Fruit fly (Drosophila melanogaster) whole organism, embryonic: ENCODE measurements around the gene CG1213.

Experiments used
- Adf1 ChIP-seq: fragments of 200-800 bp; sonication (Bioruptor generic); IDR thresholded peaks from 2 replicates; pipeline ENCODE4 v1.3.6; 2022; ENCODE audit warnings: missing biosample characterization, missing genetic modification characterization
- Aef1 ChIP-seq: fragments of 200-800 bp; sonication (Bioruptor generic); IDR thresholded peaks from 3 replicates; pipeline ENCODE4 v1.3.6; 2022; ENCODE audit warnings: missing biosample characterization, missing genetic modification characterization
- CG10209 ChIP-seq: fragments of 200-800 bp; sonication (Bioruptor generic); optimal IDR thresholded peaks from 3 replicates; lab custom pipeline; 2017; ENCODE audit warnings: missing biosample characterization, mild to moderate bottlenecking, missing genetic modification characterization, missing genetic modification reagents
- CG10267 ChIP-seq: fragments of 200-800 bp; sonication (Bioruptor generic); optimal IDR thresholded peaks from 2 replicates; lab custom pipeline; 2018; ENCODE audit warnings: missing biosample characterization, mild to moderate bottlenecking, missing genetic modification characterization, moderate library complexity
- CG12391 ChIP-seq: fragments of 200-800 bp; sonication (Bioruptor generic); optimal IDR thresholded peaks from 3 replicates; lab custom pipeline; 2018; ENCODE audit warnings: missing biosample characterization, mild to moderate bottlenecking, missing genetic modification characterization, moderate library complexity
- CG14710 ChIP-seq: fragments of 200-800 bp; sonication (Bioruptor generic); optimal IDR thresholded peaks from 3 replicates; lab custom pipeline; 2019; ENCODE audit warnings: missing biosample characterization, mild to moderate bottlenecking, missing genetic modification characterization, moderate library complexity
- CG14860 ChIP-seq: fragments of 200-800 bp; sonication (Bioruptor generic); IDR thresholded peaks from 3 replicates; pipeline ENCODE4 v1.3.6; 2022; ENCODE audit warnings: missing biosample characterization, missing genetic modification characterization; ENCODE audit not compliant: partially characterized antibody
- CG15514 ChIP-seq: fragments of 200-800 bp; sonication (Bioruptor generic); optimal IDR thresholded peaks from 3 replicates; lab custom pipeline; 2017; ENCODE audit warnings: missing biosample characterization, missing genetic modification characterization, mild to moderate bottlenecking, moderate library complexity, missing genetic modification reagents
- CG18619 ChIP-seq: fragments of 200-800 bp; sonication (Bioruptor generic); optimal IDR thresholded peaks from 3 replicates; lab custom pipeline; 2017; ENCODE audit warnings: missing biosample characterization, mild to moderate bottlenecking, missing genetic modification characterization
- CG2120 ChIP-seq: fragments of 200-800 bp; sonication (Bioruptor generic); optimal IDR thresholded peaks from 3 replicates; lab custom pipeline; 2016; ENCODE audit warnings: missing biosample characterization, missing genetic modification characterization
- CG2712 ChIP-seq: fragments of 200-800 bp; optimal IDR thresholded peaks from 3 replicates; lab custom pipeline; 2019; ENCODE audit warnings: missing biosample characterization, mild to moderate bottlenecking, missing genetic modification characterization, moderate library complexity
- CG3281 ChIP-seq: fragments of 200-800 bp; sonication (Bioruptor generic); optimal IDR thresholded peaks from 3 replicates; lab custom pipeline; 2017; ENCODE audit warnings: missing biosample characterization, mild to moderate bottlenecking, missing genetic modification characterization
- CG33557 ChIP-seq: fragments of 200-800 bp; sonication (Bioruptor generic); optimal IDR thresholded peaks from 2 replicates; lab custom pipeline; 2019; ENCODE audit warnings: missing biosample characterization, mild to moderate bottlenecking, missing genetic modification characterization, moderate library complexity
- CG4360 ChIP-seq: fragments of 200-800 bp; sonication (Bioruptor generic); IDR thresholded peaks from 2 replicates; pipeline ENCODE4 v1.3.6; 2022; ENCODE audit warnings: missing biosample characterization, missing genetic modification characterization
- CG4424 ChIP-seq: fragments of 200-800 bp; sonication (Bioruptor generic); optimal IDR thresholded peaks from 3 replicates; lab custom pipeline; 2016; ENCODE audit warnings: missing biosample characterization, missing genetic modification characterization
- CG6254 ChIP-seq: fragments of 200-800 bp; sonication (Bioruptor generic); optimal IDR thresholded peaks from 3 replicates; lab custom pipeline; 2017; ENCODE audit warnings: mild to moderate bottlenecking, missing biosample characterization, missing genetic modification reagents, missing genetic modification characterization
- CG6272 ChIP-seq: fragments of 200-800 bp; sonication (Bioruptor generic); IDR thresholded peaks from 2 replicates; pipeline ENCODE4 v1.3.6; 2022; ENCODE audit warnings: missing biosample characterization, missing genetic modification characterization
- CG7839 ChIP-seq: fragments of 200-800 bp; sonication (Bioruptor generic); optimal IDR thresholded peaks from 3 replicates; lab custom pipeline; 2018; ENCODE audit warnings: missing biosample characterization, mild to moderate bottlenecking, missing genetic modification characterization, moderate library complexity
- CG9609 ChIP-seq: fragments of 200-800 bp; sonication (Bioruptor generic); optimal IDR thresholded peaks from 3 replicates; lab custom pipeline; 2016; ENCODE audit warnings: missing biosample characterization, missing genetic modification characterization
- CoRest ChIP-seq: fragments of 200-800 bp; sonication (Bioruptor generic); optimal IDR thresholded peaks from 3 replicates; lab custom pipeline; 2018; ENCODE audit warnings: missing biosample characterization, mild to moderate bottlenecking, missing genetic modification characterization, moderate library complexity
- Dbx ChIP-seq: fragments of 200-800 bp; sonication (Bioruptor generic); IDR thresholded peaks from 3 replicates; pipeline ENCODE4 v1.3.6; 2022; ENCODE audit warnings: missing biosample characterization, missing genetic modification characterization
- E2f1 ChIP-seq: fragments of 200-800 bp; sonication (Bioruptor generic); IDR thresholded peaks from 2 replicates; pipeline ENCODE4 v1.3.6; 2022; ENCODE audit warnings: missing biosample characterization, missing genetic modification characterization
- Ets65A ChIP-seq: fragments of 200-800 bp; sonication (Bioruptor generic); peaks from one replicate; lab custom pipeline; 2016; ENCODE audit warnings: missing biosample characterization, missing genetic modification characterization
- HLH4C ChIP-seq: fragments of 200-800 bp; sonication (Bioruptor generic); IDR thresholded peaks from 3 replicates; pipeline ENCODE4 v1.3.6; 2022; ENCODE audit warnings: missing biosample characterization, missing genetic modification characterization; ENCODE audit not compliant: partially characterized antibody
- Myb ChIP-seq: fragments of 200-800 bp; sonication (Bioruptor generic); optimal IDR thresholded peaks from 2 replicates; lab custom pipeline; 2016; ENCODE audit warnings: missing biosample characterization, missing genetic modification characterization
- Sox102F ChIP-seq: fragments of 200-800 bp; sonication (Bioruptor generic); optimal IDR thresholded peaks from 2 replicates; lab custom pipeline; 2018; ENCODE audit warnings: missing biosample characterization, mild to moderate bottlenecking, missing genetic modification characterization, moderate library complexity
- Xbp1 ChIP-seq: fragments of 200-800 bp; sonication (Bioruptor generic); optimal IDR thresholded peaks from 3 replicates; lab custom pipeline; 2016; ENCODE audit warnings: missing biosample characterization, mild to moderate bottlenecking, missing genetic modification characterization
- abd-A ChIP-seq: fragments of 200-800 bp; sonication (Bioruptor generic); optimal IDR thresholded peaks from 3 replicates; lab custom pipeline; 2019; ENCODE audit warnings: missing biosample characterization, mild to moderate bottlenecking, missing genetic modification characterization, moderate library complexity
- bsh ChIP-seq, 2 experiments: fragments of 200-800 bp; sonication (Bioruptor generic); optimal IDR thresholded peaks; 2 replicates each; lab custom pipeline; 2017 to 2018; ENCODE audit warnings: mild to moderate bottlenecking in 2 of 2, missing biosample characterization in 2 of 2, missing genetic modification characterization in 2 of 2, moderate library complexity in 1 of 2
- ci ChIP-seq: fragments of 200-800 bp; sonication (Bioruptor generic); IDR thresholded peaks from 3 replicates; pipeline ENCODE4 v1.3.6; 2022; ENCODE audit warnings: missing biosample characterization, missing genetic modification characterization
- disco-r ChIP-seq: fragments of 200-800 bp; sonication (Bioruptor generic); optimal IDR thresholded peaks from 2 replicates; lab custom pipeline; 2016; ENCODE audit warnings: missing biosample characterization, missing genetic modification characterization
- exex ChIP-seq: fragments of 200-800 bp; sonication (Bioruptor generic); optimal IDR thresholded peaks from 4 replicates; lab custom pipeline; 2018; ENCODE audit warnings: missing biosample characterization, mild to moderate bottlenecking, missing genetic modification characterization, moderate library complexity
- grn ChIP-seq: fragments of 200-800 bp; sonication (Bioruptor generic); optimal IDR thresholded peaks from 3 replicates; lab custom pipeline; 2017; ENCODE audit warnings: missing biosample characterization, missing genetic modification characterization
- gro ChIP-seq: fragments of 200-800 bp; sonication (Bioruptor generic); optimal IDR thresholded peaks from 2 replicates; lab custom pipeline; 2016; ENCODE audit warnings: missing biosample characterization, missing genetic modification characterization
- ham ChIP-seq: fragments of 200-800 bp; sonication (Bioruptor generic); IDR thresholded peaks from 2 replicates; pipeline ENCODE4 v1.3.6; 2022; ENCODE audit warnings: missing biosample characterization, missing genetic modification characterization
- hth ChIP-seq: fragments of >200 bp; optimal IDR thresholded peaks from 2 replicates; lab custom pipeline; 2017; ENCODE audit warnings: inconsistent platforms
- knrl ChIP-seq: fragments of 200-800 bp; sonication (Bioruptor generic); IDR thresholded peaks from 3 replicates; pipeline ENCODE4 v1.3.6; 2022; ENCODE audit warnings: missing biosample characterization, missing genetic modification characterization; ENCODE audit not compliant: partially characterized antibody
- lmd ChIP-seq: fragments of 200-800 bp; sonication (Bioruptor generic); IDR thresholded peaks from 2 replicates; pipeline ENCODE4 v1.3.6; 2022; ENCODE audit warnings: missing biosample characterization, missing genetic modification characterization
- mirr ChIP-seq: fragments of 200-800 bp; sonication (Bioruptor generic); optimal IDR thresholded peaks from 3 replicates; lab custom pipeline; 2018; ENCODE audit warnings: missing biosample characterization, mild to moderate bottlenecking, missing genetic modification characterization
- mld ChIP-seq: fragments of 200-800 bp; sonication (Bioruptor generic); IDR thresholded peaks from 3 replicates; pipeline ENCODE4 v1.3.6; 2022; ENCODE audit warnings: missing biosample characterization, missing genetic modification characterization; ENCODE audit not compliant: partially characterized antibody
- pum ChIP-seq: fragments of 200-800 bp; sonication (Bioruptor generic); optimal IDR thresholded peaks from 2 replicates; lab custom pipeline; 2016; ENCODE audit warnings: missing biosample characterization, missing genetic modification characterization
- ranshi ChIP-seq: fragments of 200-800 bp; sonication (Bioruptor generic); IDR thresholded peaks from 2 replicates; pipeline ENCODE4 v1.3.6; 2022; ENCODE audit warnings: missing biosample characterization, missing genetic modification characterization
- rib ChIP-seq: fragments of 200-800 bp; sonication (Bioruptor generic); IDR thresholded peaks from 2 replicates; pipeline ENCODE4 v1.3.6; 2022; ENCODE audit warnings: missing biosample characterization, missing genetic modification characterization
- sug ChIP-seq: fragments of 200-800 bp; optimal IDR thresholded peaks from 2 replicates; lab custom pipeline; 2019; ENCODE audit warnings: missing biosample characterization, mild to moderate bottlenecking, missing genetic modification characterization, moderate library complexity
- trh ChIP-seq: fragments of 200-800 bp; sonication (Bioruptor generic); optimal IDR thresholded peaks from 2 replicates; lab custom pipeline; 2016; ENCODE audit warnings: missing biosample characterization, missing genetic modification characterization
- usp ChIP-seq: fragments of >200 bp; optimal IDR thresholded peaks from 2 replicates; lab custom pipeline; 2017; ENCODE audit warnings: missing biosample characterization, missing genetic modification characterization
- wdn ChIP-seq: fragments of 200-800 bp; sonication (Bioruptor generic); IDR thresholded peaks from 2 replicates; pipeline ENCODE4 v1.3.6; 2022; ENCODE audit warnings: missing biosample characterization, missing genetic modification characterization
- wek ChIP-seq: fragments of 200-800 bp; sonication (Bioruptor generic); optimal IDR thresholded peaks from 3 replicates; lab custom pipeline; 2018; ENCODE audit warnings: missing biosample characterization, mild to moderate bottlenecking, missing genetic modification characterization, moderate library complexity

Gene CG1213

dm6 chr3R:5833948-5834504 is 6.9 kb upstream of the CG1213 start (continued):
- no peak for TF ChIP-seq CG12391 (tag; lab: Kevin White, UChicago)
- TF ChIP-seq hth (lab: Kevin White, UChicago) = no peak
- peak; percentile 4 for TF ChIP-seq CoRest (tag; lab: Kevin White, UChicago)
- peak; percentile 25 for TF ChIP-seq CG2120 (GFP tag; lab: Kevin White, UChicago)
- TF ChIP-seq bsh (GFP tag; optimal IDR thresholded peaks at IDR 0.05; lab: Kevin White, UChicago) = peak in 1 of 2 experiments; percentile 78
- TF ChIP-seq Aef1 (GFP tag; lab: Robert Waterston, UW) = 0 out of 3 replicates have a peak, but pooled peaks have one; percentile 37
- no peak for TF ChIP-seq CG33557 (GFP tag; lab: Kevin White, UChicago)
- TF ChIP-seq wdn (GFP tag; lab: Robert Waterston, UW) = no peak
- TF ChIP-seq Sox102F (GFP tag; lab: Kevin White, UChicago) = peak; percentile 42
- TF ChIP-seq CG10267 (tag; lab: Kevin White, UChicago) = no peak
- TF ChIP-seq Ets65A (GFP tag; lab: Kevin White, UChicago) = peak; percentile 85
- TF ChIP-seq gro (GFP tag; lab: Kevin White, UChicago) = no peak

dm6 chr3R:5836536-5836935 is 4.4 kb upstream of the CG1213 start:
- no peak for TF ChIP-seq CG2712 (tag; lab: Kevin White, UChicago)
- TF ChIP-seq Dbx (GFP tag; lab: Robert Waterston, UW) = no peak
- no peak for TF ChIP-seq E2f1 (GFP tag; lab: Robert Waterston, UW)
- no peak for TF ChIP-seq usp (GFP tag; lab: Kevin White, UChicago)
- peak; percentile 68 for TF ChIP-seq mirr (GFP tag; lab: Kevin White, UChicago)
- TF ChIP-seq CG6254 (GFP tag; lab: Kevin White, UChicago) = no peak
- TF ChIP-seq rib (GFP tag; lab: Robert Waterston, UW) = no peak
- no peak for TF ChIP-seq Adf1 (GFP tag; lab: Robert Waterston, UW)
- TF ChIP-seq knrl = no peak
- no peak for TF ChIP-seq disco-r
- peak; percentile 49 for TF ChIP-seq grn (GFP tag; lab: Kevin White, UChicago)
- peak; percentile 50; the same call in 2 of the 3 replicates for TF ChIP-seq HLH4C (GFP tag; lab: Robert Waterston, UW)
- no peak for TF ChIP-seq CG18619 (GFP tag; lab: Kevin White, UChicago)
- no peak for TF ChIP-seq CG14860 (GFP tag; lab: Robert Waterston, UW)
- TF ChIP-seq mld (GFP tag; lab: Robert Waterston, UW) = no peak
- no peak for TF ChIP-seq abd-A (tag; lab: Kevin White, UChicago)
- no peak for TF ChIP-seq CG9609 (GFP tag; lab: Kevin White, UChicago)
- TF ChIP-seq ham (GFP tag; lab: Robert Waterston, UW) = no peak
- TF ChIP-seq CG4360 (GFP tag; lab: Robert Waterston, UW) = no peak
- TF ChIP-seq lmd (GFP tag; lab: Robert Waterston, UW) = no peak
- TF ChIP-seq CG3281 (GFP tag; lab: Kevin White, UChicago) = no peak
- TF ChIP-seq CG14710 = no peak
- peak; percentile 84 for TF ChIP-seq exex (tag; lab: Kevin White, UChicago)
- TF ChIP-seq pum (GFP tag; lab: Kevin White, UChicago) = no peak
- TF ChIP-seq wek = no peak
- no peak for TF ChIP-seq CG6272 (GFP tag; lab: Robert Waterston, UW)
- no peak for TF ChIP-seq ci (GFP tag; lab: Robert Waterston, UW)
- TF ChIP-seq trh (GFP tag; lab: Kevin White, UChicago) = no peak
- TF ChIP-seq ranshi (GFP tag; lab: Robert Waterston, UW) = no peak
- no peak for TF ChIP-seq CG15514 (GFP tag; lab: Kevin White, UChicago)
- TF ChIP-seq sug = peak; percentile 2
- TF ChIP-seq CG4424 = no peak
- TF ChIP-seq CG7839 (tag; lab: Kevin White, UChicago) = no peak
- TF ChIP-seq Myb (GFP tag; lab: Kevin White, UChicago) = no peak
- TF ChIP-seq Xbp1 (GFP tag; lab: Kevin White, UChicago) = no peak
- no peak for TF ChIP-seq CG10209
